Fruit fly (Drosophila melanogaster): Measurements from ENCODE around the gene Dis3.

DNA sequence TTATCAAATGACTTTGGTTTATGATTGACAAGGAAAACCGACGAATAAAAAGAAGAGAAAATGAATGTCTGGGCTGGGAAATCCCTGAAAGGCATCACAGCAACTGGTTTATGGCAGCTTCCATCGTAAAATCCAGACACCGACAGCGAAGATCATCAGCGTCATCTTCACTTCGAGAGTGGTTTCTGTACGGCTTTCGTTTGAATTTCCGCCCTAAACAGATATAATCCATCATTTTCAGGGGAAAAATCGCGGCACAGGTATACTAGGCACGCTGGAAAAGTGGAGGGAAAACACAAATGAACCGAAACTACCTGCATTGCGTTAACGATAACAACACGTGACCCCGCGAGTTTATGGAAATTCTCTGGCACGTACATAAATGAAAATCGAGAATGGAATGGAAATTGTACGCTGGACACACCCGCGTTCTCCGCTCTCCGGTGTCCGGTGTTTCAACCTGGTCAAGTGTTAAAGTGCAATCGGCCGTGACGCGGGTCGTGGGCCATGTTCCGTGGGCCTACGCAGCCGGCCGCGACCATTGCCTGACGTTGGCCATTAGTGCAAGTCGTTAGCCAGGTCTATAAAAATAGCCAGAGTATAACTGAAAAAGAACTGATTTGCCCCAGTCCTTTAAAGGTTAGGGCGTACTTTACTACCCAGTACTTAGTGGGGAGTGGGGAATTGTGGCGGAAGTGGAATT is 35.6 kb upstream of the Dis3 start:
- TF ChIP-seq Dll (optimal IDR thresholded peaks at IDR 0.05) (no peak), psq (optimal IDR thresholded peaks at IDR 0.05) (no peak), pan (optimal IDR thresholded peaks at IDR 0.05) (no peak), CG8478 (optimal IDR thresholded peaks at IDR 0.05) (no peak)
